Worm (Caenorhabditis elegans) whole organism, L2 larva: ENCODE measurements around the gene srz-90.

Experiments
- alr-1 ChIP-seq: fragments of 150-350 bp; optimal IDR thresholded peaks from 2 replicates; lab custom pipeline; 2014; ENCODE audit warnings: missing biosample characterization, missing genetic modification characterization
- fos-1 ChIP-seq: fragments of 150-350 bp; optimal IDR thresholded peaks from 2 replicates; lab custom pipeline; 2014; ENCODE audit warnings: missing biosample characterization, missing genetic modification characterization
- nhr-12 ChIP-seq: fragments of 150-350 bp; optimal IDR thresholded peaks from 2 replicates; lab custom pipeline; 2014; ENCODE audit warnings: missing biosample characterization, missing genetic modification characterization
- unc-39 ChIP-seq: fragments of 150-350 bp; optimal IDR thresholded peaks from 2 replicates; lab custom pipeline; 2014; ENCODE audit warnings: missing biosample characterization, missing genetic modification characterization
- unc-62 ChIP-seq: fragments of 150-350 bp; optimal IDR thresholded peaks from 2 replicates; lab custom pipeline; 2014; ENCODE audit warnings: missing biosample characterization, missing genetic modification reagents, missing genetic modification characterization

- TF ChIP-seq unc-62 (GFP tag; lab: Kevin White, UChicago) (no peak), alr-1 (tag; lab: Kevin White, UChicago) (no peak), nhr-12 (no peak), unc-39 (no peak), fos-1 (tag; lab: Kevin White, UChicago) (no peak)
Measured at ce11 chrV:17496071-17496470, 31.8 kb upstream of the srz-90 start, which contains the start of gene srh-118.
